Worm (Caenorhabditis elegans): Measurements from ENCODE around the gene F44B9.2.

DNA sequence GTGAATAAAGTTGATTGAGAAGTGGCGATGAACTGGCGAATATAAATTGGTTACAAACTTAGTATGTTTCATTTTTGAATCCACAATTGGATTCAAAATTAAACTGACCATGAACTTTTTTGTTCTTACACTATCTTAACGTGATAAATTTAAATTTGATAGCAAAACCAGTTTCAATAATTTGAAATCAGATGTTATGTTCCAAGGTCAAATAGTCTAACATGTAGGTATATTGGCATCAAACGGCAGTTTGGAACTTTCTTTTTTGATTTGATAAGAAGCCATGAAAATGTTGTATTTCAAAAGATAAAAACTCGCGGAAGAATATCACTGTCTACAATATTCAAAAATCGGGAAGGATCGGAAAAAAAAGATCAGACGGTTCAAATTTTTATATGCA, 13.8 kb downstream of the F44B9.2 start:
- no peak for TF ChIP-seq hmg-11 (tag; optimal IDR thresholded peaks at IDR 0.05)
- TF ChIP-seq egl-27 (tag; optimal IDR thresholded peaks at IDR 0.05): no peak
- TF ChIP-seq lsy-12 (tag; optimal IDR thresholded peaks at IDR 0.05): no peak
- no peak for TF ChIP-seq pha-4 (tag; optimal IDR thresholded peaks at IDR 0.05)
- no peak for TF ChIP-seq lin-39 (tag; optimal IDR thresholded peaks at IDR 0.05)
- TF ChIP-seq nhr-76 (tag; optimal IDR thresholded peaks at IDR 0.05): no peak
- no peak for TF ChIP-seq mdl-1 (tag; optimal IDR thresholded peaks at IDR 0.05)
- no peak for TF ChIP-seq skn-1 (tag; optimal IDR thresholded peaks at IDR 0.05)
- TF ChIP-seq ceh-9 (tag; optimal IDR thresholded peaks at IDR 0.05): no peak

Measured in whole organism, L3 larva.